Fruit fly (Drosophila melanogaster) whole organism, embryonic: ENCODE results near the gene ct.

Experiments
- Ada2b ChIP-seq: fragments of 200-800 bp; sonication (Bioruptor generic); IDR thresholded peaks from 2 replicates; pipeline ENCODE4 v1.3.6; 2022; ENCODE audit warnings: missing biosample characterization, missing genetic modification characterization
- BEAF-32 ChIP-seq: fragments of 200-800 bp; sonication (Bioruptor generic); optimal IDR thresholded peaks from 3 replicates; lab custom pipeline; 2017; ENCODE audit warnings: missing biosample characterization, missing genetic modification characterization, mild to moderate bottlenecking, moderate library complexity, missing genetic modification reagents
- CG1024 ChIP-seq: fragments of 200-800 bp; sonication (Bioruptor generic); IDR thresholded peaks from 2 replicates; pipeline ENCODE4 v1.3.6; 2022; ENCODE audit warnings: missing biosample characterization, missing genetic modification characterization
- CG10321 ChIP-seq: fragments of 200-800 bp; sonication (Bioruptor generic); IDR thresholded peaks from 2 replicates; pipeline ENCODE4 v1.3.6; 2022; ENCODE audit warnings: missing biosample characterization, missing genetic modification characterization
- CG11093 ChIP-seq: fragments of 200-800 bp; sonication (Bioruptor generic); IDR thresholded peaks from 3 replicates; pipeline ENCODE4 v1.3.6; 2022; ENCODE audit warnings: missing biosample characterization, missing genetic modification characterization
- CG1233 ChIP-seq: fragments of 200-800 bp; sonication (Bioruptor generic); optimal IDR thresholded peaks from 4 replicates; lab custom pipeline; 2018; ENCODE audit warnings: missing biosample characterization, mild to moderate bottlenecking, missing genetic modification characterization
- CG13296 ChIP-seq: fragments of 200-800 bp; sonication (Bioruptor generic); optimal IDR thresholded peaks from 3 replicates; lab custom pipeline; 2018; ENCODE audit warnings: missing biosample characterization, mild to moderate bottlenecking, missing genetic modification characterization
- CG17802 ChIP-seq: fragments of 200-800 bp; sonication (Bioruptor generic); optimal IDR thresholded peaks from 2 replicates; lab custom pipeline; 2018; ENCODE audit warnings: missing biosample characterization, mild to moderate bottlenecking, missing genetic modification characterization, moderate library complexity
- CG18262 ChIP-seq: fragments of 200-800 bp; optimal IDR thresholded peaks from 3 replicates; lab custom pipeline; 2019; ENCODE audit warnings: missing biosample characterization, mild to moderate bottlenecking, missing genetic modification characterization, moderate library complexity
- CG30020 ChIP-seq: fragments of 200-800 bp; optimal IDR thresholded peaks from 2 replicates; lab custom pipeline; 2019; ENCODE audit warnings: missing biosample characterization, mild to moderate bottlenecking, missing genetic modification characterization, moderate library complexity
- CG3407 ChIP-seq: fragments of 200-800 bp; sonication (Bioruptor generic); optimal IDR thresholded peaks from 2 replicates; lab custom pipeline; 2018; ENCODE audit warnings: missing biosample characterization, mild to moderate bottlenecking, missing genetic modification characterization
- CG5245 ChIP-seq: fragments of 200-800 bp; sonication (Bioruptor generic); optimal IDR thresholded peaks from 3 replicates; lab custom pipeline; 2016; ENCODE audit warnings: missing biosample characterization, missing genetic modification characterization
- CG5953 ChIP-seq: fragments of 200-800 bp; sonication (Bioruptor generic); IDR thresholded peaks from 2 replicates; pipeline ENCODE4 v1.3.6; 2022; ENCODE audit warnings: missing biosample characterization, missing genetic modification characterization
- CG6175 ChIP-seq: fragments of 200-800 bp; sonication (Bioruptor generic); IDR thresholded peaks from 3 replicates; pipeline ENCODE4 v1.3.6; 2022; ENCODE audit warnings: missing biosample characterization, missing genetic modification characterization
- CG8478 ChIP-seq: fragments of >200 bp; optimal IDR thresholded peaks from 2 replicates; lab custom pipeline; 2018
- CG8924 ChIP-seq: fragments of 200-800 bp; optimal IDR thresholded peaks from 3 replicates; lab custom pipeline; 2019; ENCODE audit warnings: missing biosample characterization, mild to moderate bottlenecking, missing genetic modification characterization, moderate library complexity
- CoRest ChIP-seq: fragments of 200-800 bp; sonication (Bioruptor generic); optimal IDR thresholded peaks from 3 replicates; lab custom pipeline; 2018; ENCODE audit warnings: missing biosample characterization, mild to moderate bottlenecking, missing genetic modification characterization, moderate library complexity
- Deaf1 ChIP-seq: fragments of 200-800 bp; optimal IDR thresholded peaks from 3 replicates; lab custom pipeline; 2019; ENCODE audit warnings: missing biosample characterization, mild to moderate bottlenecking, missing genetic modification characterization, moderate library complexity
- E2f2 ChIP-seq: fragments of 200-800 bp; sonication (Bioruptor generic); IDR thresholded peaks from 2 replicates; pipeline ENCODE4 v1.3.6; 2022; ENCODE audit warnings: missing biosample characterization, missing genetic modification characterization
- Fer1 ChIP-seq: fragments of 200-800 bp; sonication (Bioruptor generic); optimal IDR thresholded peaks from 2 replicates; lab custom pipeline; 2017; ENCODE audit warnings: missing biosample characterization, mild to moderate bottlenecking, missing genetic modification characterization
- Kr ChIP-seq: fragments of 200-800 bp; sonication (Bioruptor generic); optimal IDR thresholded peaks from 2 replicates; lab custom pipeline; 2017; ENCODE audit warnings: missing biosample characterization, mild to moderate bottlenecking, missing genetic modification characterization
- MBD-R2 ChIP-seq: fragments of 200-800 bp; sonication (Bioruptor generic); IDR thresholded peaks from 2 replicates; pipeline ENCODE4 v1.3.6; 2022; ENCODE audit warnings: missing biosample characterization, missing genetic modification characterization
- Med ChIP-seq: fragments of 200-800 bp; sonication (Bioruptor generic); peaks from one replicate; lab custom pipeline; 2016; ENCODE audit warnings: missing biosample characterization, missing genetic modification characterization, mild to moderate bottlenecking, inconsistent platforms, moderate library complexity
- Oli ChIP-seq: fragments of 200-800 bp; sonication (Bioruptor generic); optimal IDR thresholded peaks from 2 replicates; lab custom pipeline; 2018; ENCODE audit warnings: missing biosample characterization, mild to moderate bottlenecking, missing genetic modification characterization, moderate library complexity
- Poxn ChIP-seq: fragments of 200-800 bp; sonication (Bioruptor generic); IDR thresholded peaks from 2 replicates; pipeline ENCODE4 v1.3.6; 2022; ENCODE audit warnings: missing biosample characterization, missing genetic modification characterization
- Side ChIP-seq: fragments of 200-800 bp; sonication (Bioruptor generic); optimal IDR thresholded peaks from 2 replicates; lab custom pipeline; 2016; ENCODE audit warnings: missing biosample characterization, missing genetic modification characterization
- Sin3A ChIP-seq: fragments of >200 bp; optimal IDR thresholded peaks from 2 replicates; lab custom pipeline; 2018
- Sry-β ChIP-seq: fragments of 200-800 bp; sonication (Bioruptor generic); optimal IDR thresholded peaks from 2 replicates; lab custom pipeline; 2018; ENCODE audit warnings: missing biosample characterization, mild to moderate bottlenecking, missing genetic modification characterization, moderate library complexity
- Sry-δ ChIP-seq: fragments of 200-800 bp; sonication (Bioruptor generic); optimal IDR thresholded peaks from 2 replicates; lab custom pipeline; 2016; ENCODE audit warnings: missing biosample characterization, missing genetic modification characterization
- Trl ChIP-seq, 3 experiments: fragments of >200 bp in 2 of 3; fragments of 200-800 bp in 1 of 3; sonication (Bioruptor generic) in 1 of 3; optimal IDR thresholded peaks; 2 replicates in 1 of 3; 3 replicates in 2 of 3; lab custom pipeline; 2016 to 2017; ENCODE audit warnings: missing biosample characterization in 1 of 3, missing genetic modification characterization in 1 of 3
- Usf ChIP-seq: fragments of 200-800 bp; sonication (Bioruptor generic); optimal IDR thresholded peaks from 2 replicates; lab custom pipeline; 2017; ENCODE audit warnings: missing genotype, missing biosample characterization, missing genetic modification characterization
- bigmax ChIP-seq: fragments of 200-800 bp; sonication (Bioruptor generic); optimal IDR thresholded peaks from 2 replicates; lab custom pipeline; 2018; ENCODE audit warnings: missing biosample characterization, mild to moderate bottlenecking, missing genetic modification characterization
- cg ChIP-seq: fragments of 200-800 bp; sonication (Bioruptor generic); optimal IDR thresholded peaks from 3 replicates; lab custom pipeline; 2019; ENCODE audit warnings: missing biosample characterization, mild to moderate bottlenecking, missing genetic modification characterization, moderate library complexity
- crc ChIP-seq: fragments of 200-800 bp; sonication (Bioruptor generic); optimal IDR thresholded peaks from 2 replicates; lab custom pipeline; 2016; ENCODE audit warnings: missing biosample characterization, missing genetic modification characterization
- ems ChIP-seq: fragments of 200-800 bp; sonication (Bioruptor generic); optimal IDR thresholded peaks from 3 replicates; lab custom pipeline; 2016; ENCODE audit warnings: missing biosample characterization, missing genetic modification characterization
- fd64A ChIP-seq: fragments of 200-800 bp; sonication (Bioruptor generic); optimal IDR thresholded peaks from 3 replicates; lab custom pipeline; 2018; ENCODE audit warnings: missing biosample characterization, mild to moderate bottlenecking, missing genetic modification characterization
- gcm2 ChIP-seq: fragments of 200-800 bp; sonication (Bioruptor generic); optimal IDR thresholded peaks from 2 replicates; lab custom pipeline; 2016; ENCODE audit warnings: missing biosample characterization, missing genetic modification characterization
- gsb ChIP-seq: fragments of 200-800 bp; sonication (Bioruptor generic); IDR thresholded peaks from 2 replicates; pipeline ENCODE4 v1.3.6; 2022; ENCODE audit warnings: missing biosample characterization, missing genetic modification characterization
- knrl ChIP-seq: fragments of 200-800 bp; sonication (Bioruptor generic); IDR thresholded peaks from 3 replicates; pipeline ENCODE4 v1.3.6; 2022; ENCODE audit warnings: missing biosample characterization, missing genetic modification characterization; ENCODE audit not compliant: partially characterized antibody
- lilli ChIP-seq: fragments of 200-800 bp; sonication (Bioruptor generic); optimal IDR thresholded peaks from 3 replicates; lab custom pipeline; 2016; ENCODE audit warnings: missing biosample characterization, missing genetic modification characterization
- mirr ChIP-seq: fragments of 200-800 bp; sonication (Bioruptor generic); optimal IDR thresholded peaks from 3 replicates; lab custom pipeline; 2018; ENCODE audit warnings: missing biosample characterization, mild to moderate bottlenecking, missing genetic modification characterization
- schlank ChIP-seq: fragments of 200-800 bp; sonication (Bioruptor generic); optimal IDR thresholded peaks from 2 replicates; lab custom pipeline; 2018; ENCODE audit warnings: missing biosample characterization, mild to moderate bottlenecking, missing genetic modification characterization
- stwl ChIP-seq: fragments of 200-800 bp; sonication (Bioruptor generic); optimal IDR thresholded peaks from 3 replicates; lab custom pipeline; 2018; ENCODE audit warnings: missing biosample characterization, mild to moderate bottlenecking, missing genetic modification characterization, moderate library complexity
- tio ChIP-seq: fragments of 200-800 bp; sonication (Bioruptor generic); optimal IDR thresholded peaks from 2 replicates; lab custom pipeline; 2017; ENCODE audit warnings: missing biosample characterization, missing genetic modification characterization, inconsistent platforms
- tll ChIP-seq, 2 experiments: fragments of 200-800 bp in 1 of 2; fragments of >200 bp in 1 of 2; sonication (Bioruptor generic) in 1 of 2; optimal IDR thresholded peaks; 2 replicates each; lab custom pipeline; 2017 to 2019; ENCODE audit warnings: missing biosample characterization in 2 of 2, missing genetic modification characterization in 2 of 2, mild to moderate bottlenecking in 1 of 2, moderate library complexity in 1 of 2
- toy ChIP-seq: fragments of 200-800 bp; sonication (Bioruptor generic); IDR thresholded peaks from 2 replicates; pipeline ENCODE4 v1.3.6; 2022; ENCODE audit warnings: missing biosample characterization, missing genetic modification characterization
- trem ChIP-seq: fragments of 200-800 bp; optimal IDR thresholded peaks from 3 replicates; lab custom pipeline; 2019; ENCODE audit warnings: missing biosample characterization, mild to moderate bottlenecking, missing genetic modification characterization, moderate library complexity
- trh ChIP-seq: fragments of 200-800 bp; sonication (Bioruptor generic); optimal IDR thresholded peaks from 2 replicates; lab custom pipeline; 2016; ENCODE audit warnings: missing biosample characterization, missing genetic modification characterization
- wdn ChIP-seq: fragments of 200-800 bp; sonication (Bioruptor generic); IDR thresholded peaks from 2 replicates; pipeline ENCODE4 v1.3.6; 2022; ENCODE audit warnings: missing biosample characterization, missing genetic modification characterization

ct gene

DNA sequence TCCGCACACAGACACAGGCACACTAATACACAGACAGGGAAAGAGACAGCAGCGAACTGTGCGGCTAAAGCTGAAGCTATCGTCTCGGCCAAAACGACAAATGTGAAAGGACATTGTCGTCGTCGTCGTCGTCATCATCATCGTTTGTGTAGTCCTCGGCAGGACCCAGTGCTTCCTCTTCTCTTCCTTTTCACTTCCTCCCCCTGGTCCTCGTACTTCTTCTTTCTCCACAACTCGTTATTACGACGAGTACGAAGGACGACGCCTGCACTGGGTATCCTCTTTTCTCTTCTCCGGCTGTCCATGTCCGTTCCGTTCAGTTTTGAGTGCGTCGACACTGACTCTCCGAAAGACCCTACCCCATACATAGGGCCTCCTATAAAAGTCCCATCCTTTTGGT lies 17.0 kb downstream of the ct start:
- TF ChIP-seq cg (peak; percentile 24), Poxn (GFP tag; lab: Robert Waterston, UW) (no peak), Med (GFP tag; lab: Kevin White, UChicago) (peak; percentile 51), Deaf1 (peak; percentile 50)

DNA sequence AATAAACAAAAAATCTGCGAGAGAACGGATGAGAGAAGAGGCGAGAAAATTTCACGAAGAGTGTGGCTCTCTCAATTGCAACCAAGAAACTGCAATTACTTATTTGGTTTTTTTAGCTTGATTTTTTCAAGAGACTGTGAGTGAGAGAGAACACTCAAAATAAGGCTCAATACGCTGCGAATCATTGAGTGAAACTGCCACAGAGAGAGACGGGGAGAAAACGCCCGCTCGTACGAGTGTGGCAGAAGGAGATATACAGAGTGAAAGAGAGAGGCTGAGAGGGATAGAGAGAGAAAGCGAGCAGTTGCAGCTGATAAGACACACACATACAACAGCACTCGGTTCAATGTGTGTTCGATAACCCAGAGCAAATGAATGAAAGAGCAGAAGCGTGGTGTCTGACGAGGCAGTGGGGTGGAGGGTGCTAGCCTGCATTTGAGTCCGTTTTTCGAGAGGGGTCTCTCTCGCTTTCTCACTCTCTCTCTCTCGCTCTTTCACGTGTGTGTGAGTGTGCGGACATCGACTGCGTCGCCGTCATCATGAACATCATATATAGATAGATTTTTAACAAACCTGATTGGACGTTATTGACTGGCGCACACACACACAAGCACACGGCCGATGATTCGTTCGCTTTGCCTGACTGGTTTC lies 18.7 kb downstream of the ct start:
- no peak for TF ChIP-seq lilli (GFP tag; lab: Kevin White, UChicago)
- TF ChIP-seq Oli (tag; lab: Kevin White, UChicago): no peak
- TF ChIP-seq CG1233: no peak
- no peak for TF ChIP-seq trh (GFP tag; lab: Kevin White, UChicago)
- TF ChIP-seq CG8924 (tag; lab: Kevin White, UChicago): no peak
- TF ChIP-seq bigmax (GFP tag; lab: Kevin White, UChicago): no peak
- no peak for TF ChIP-seq Fer1 (GFP tag; lab: Kevin White, UChicago)
- no peak for TF ChIP-seq gsb (GFP tag; lab: Robert Waterston, UW)
- no peak for TF ChIP-seq BEAF-32 (GFP tag; lab: Kevin White, UChicago)
- TF ChIP-seq Ada2b (GFP tag; lab: Robert Waterston, UW): no peak
- no peak for TF ChIP-seq CG30020 (tag; lab: Kevin White, UChicago)
- no peak for TF ChIP-seq CG5953
- TF ChIP-seq cg: peak; percentile 95
- peak; percentile 71 for TF ChIP-seq CG10321 (GFP tag; lab: Robert Waterston, UW)
- no peak for TF ChIP-seq CG3407 (GFP tag; lab: Kevin White, UChicago)
- peak in 1 of 2 experiments; percentile 72 for TF ChIP-seq tll (GFP tag; optimal IDR thresholded peaks at IDR 0.05; lab: Kevin White, UChicago)
- no peak for TF ChIP-seq Sry-δ (GFP tag; lab: Kevin White, UChicago)
- no peak for TF ChIP-seq Sin3A (lab: Kevin White, UChicago)
- TF ChIP-seq CG11093: no peak
- no peak for TF ChIP-seq MBD-R2 (GFP tag; lab: Robert Waterston, UW)
- no peak for TF ChIP-seq schlank (tag; lab: Kevin White, UChicago)
- TF ChIP-seq ems: no peak
- 0 out of 3 replicates have a peak, but pooled peaks have one; percentile 27 for TF ChIP-seq knrl
- no peak for TF ChIP-seq CG17802 (tag; lab: Kevin White, UChicago)
- no peak for TF ChIP-seq CG1024 (GFP tag; lab: Robert Waterston, UW)
- TF ChIP-seq tio: no peak
- no peak for TF ChIP-seq CG5245
- no peak for TF ChIP-seq gcm2
- TF ChIP-seq Trl (optimal IDR thresholded peaks at IDR 0.05; lab: Kevin White, UChicago): peak; percentile 87 to 92
- peak; percentile 1 for TF ChIP-seq Trl (GFP tag; optimal IDR thresholded peaks at IDR 0.05; lab: Kevin White, UChicago)
- no peak for TF ChIP-seq Sry-β (GFP tag; lab: Kevin White, UChicago)
- TF ChIP-seq Kr (GFP tag; lab: Kevin White, UChicago): no peak
- no peak for TF ChIP-seq CG6175 (GFP tag; lab: Robert Waterston, UW)
- TF ChIP-seq Side (GFP tag; lab: Kevin White, UChicago): no peak
- TF ChIP-seq crc: no peak
- TF ChIP-seq CG8478 (lab: Kevin White, UChicago): peak; percentile 97
- TF ChIP-seq mirr (GFP tag; lab: Kevin White, UChicago): no peak
- TF ChIP-seq E2f2 (GFP tag; lab: Robert Waterston, UW): no peak
- TF ChIP-seq CG13296 (GFP tag; lab: Kevin White, UChicago): no peak
- TF ChIP-seq fd64A (GFP tag; lab: Kevin White, UChicago): no peak
- TF ChIP-seq wdn (GFP tag; lab: Robert Waterston, UW): no peak
- TF ChIP-seq CG18262 (tag; lab: Kevin White, UChicago): no peak
- no peak for TF ChIP-seq toy (GFP tag; lab: Robert Waterston, UW)
- peak; percentile 21 for TF ChIP-seq CoRest
- no peak for TF ChIP-seq Usf (GFP tag; lab: Kevin White, UChicago)
- TF ChIP-seq trem: no peak
- no peak for TF ChIP-seq stwl
